Fruit fly (Drosophila melanogaster) S2 (cell line): ENCODE data around the gene CG15628.

Experiments used
- CG8478 ChIP-seq: fragments of >200 bp; optimal IDR thresholded peaks from 2 replicates; lab custom pipeline; 2018
- CTCF ChIP-seq, 2 experiments: fragments of >200 bp; optimal IDR thresholded peaks; 2 replicates each; lab custom pipeline; 2018

DNA sequence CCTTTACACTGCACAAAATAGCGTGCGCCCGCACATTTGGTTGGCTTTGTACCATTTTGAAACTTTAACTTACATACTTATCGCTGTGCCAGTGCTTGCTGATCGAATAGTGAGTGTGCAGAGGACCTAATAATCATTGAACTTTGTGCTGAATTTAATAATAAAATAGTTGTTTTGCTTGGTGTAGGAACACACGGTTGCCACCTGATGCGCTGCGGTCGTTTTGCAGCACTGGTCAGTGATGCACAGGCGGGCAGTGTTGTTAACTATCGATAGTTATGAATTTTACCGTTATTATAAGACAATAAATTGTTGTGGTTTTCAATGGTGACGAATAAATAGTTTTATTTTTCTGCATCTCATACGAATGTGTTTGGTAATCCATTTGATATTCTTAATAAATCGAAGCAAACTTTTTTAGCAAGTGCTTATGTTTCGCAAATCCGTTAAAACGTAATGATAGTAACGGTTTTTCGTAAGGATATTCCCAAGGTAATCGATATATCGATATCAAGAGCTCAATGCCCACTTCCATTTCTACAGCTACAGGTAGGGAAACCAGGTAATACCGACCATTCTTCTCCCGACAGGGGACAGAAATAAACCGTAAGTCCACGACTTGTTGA, 16.3 kb downstream of the CG15628 start, which contains the start of the genes tank and CG12194:
- TF ChIP-seq CTCF (optimal IDR thresholded peaks at IDR 0.05; lab: Kevin White, UChicago) (no peak), CG8478 (no peak)
